Fruit fly (Drosophila melanogaster) whole organism, embryonic: ENCODE results near the gene pps.

Experiments used
- Atf-2 ChIP-seq: fragments of 200-800 bp; sonication (Bioruptor generic); optimal IDR thresholded peaks from 2 replicates; lab custom pipeline; 2016; ENCODE audit warnings: missing biosample characterization, missing genetic modification characterization
- B-H1 ChIP-seq: fragments of 200-800 bp; sonication (Bioruptor generic); IDR thresholded peaks from 3 replicates; pipeline ENCODE4 v1.3.6; 2022; ENCODE audit warnings: missing biosample characterization, missing genetic modification characterization
- CG12236 ChIP-seq: fragments of 200-800 bp; sonication (Bioruptor generic); optimal IDR thresholded peaks from 2 replicates; lab custom pipeline; 2016; ENCODE audit warnings: missing biosample characterization, missing genetic modification characterization
- CG13123 ChIP-seq: fragments of 200-800 bp; sonication (Bioruptor generic); optimal IDR thresholded peaks from 2 replicates; lab custom pipeline; 2016; ENCODE audit warnings: missing biosample characterization, missing genetic modification characterization
- CG14860 ChIP-seq: fragments of 200-800 bp; sonication (Bioruptor generic); IDR thresholded peaks from 3 replicates; pipeline ENCODE4 v1.3.6; 2022; ENCODE audit warnings: missing biosample characterization, missing genetic modification characterization; ENCODE audit not compliant: partially characterized antibody
- CG1603 ChIP-seq: fragments of 200-800 bp; sonication (Bioruptor generic); optimal IDR thresholded peaks from 2 replicates; lab custom pipeline; 2019; ENCODE audit warnings: missing biosample characterization, mild to moderate bottlenecking, missing genetic modification characterization, moderate library complexity
- CG17186 ChIP-seq: fragments of 200-800 bp; sonication (Bioruptor generic); optimal IDR thresholded peaks from 3 replicates; lab custom pipeline; 2017; ENCODE audit warnings: missing biosample characterization, missing genetic modification reagents, missing genetic modification characterization
- CG2116 ChIP-seq: fragments of 200-800 bp; sonication (Bioruptor generic); optimal IDR thresholded peaks from 3 replicates; lab custom pipeline; 2018; ENCODE audit warnings: missing biosample characterization, mild to moderate bottlenecking, missing genetic modification characterization
- CG2129 ChIP-seq: fragments of 200-800 bp; sonication (Bioruptor generic); IDR thresholded peaks from 2 replicates; pipeline ENCODE4 v1.3.6; 2022; ENCODE audit warnings: missing biosample characterization, missing genetic modification characterization; ENCODE audit not compliant: partially characterized antibody
- CG33557 ChIP-seq: fragments of 200-800 bp; sonication (Bioruptor generic); optimal IDR thresholded peaks from 2 replicates; lab custom pipeline; 2019; ENCODE audit warnings: missing biosample characterization, mild to moderate bottlenecking, missing genetic modification characterization, moderate library complexity
- CG3995 ChIP-seq: fragments of 200-800 bp; sonication (Bioruptor generic); optimal IDR thresholded peaks from 3 replicates; lab custom pipeline; 2016; ENCODE audit warnings: missing biosample characterization, missing genetic modification characterization
- CG4820 ChIP-seq: fragments of 200-800 bp; sonication (Bioruptor generic); optimal IDR thresholded peaks from 3 replicates; lab custom pipeline; 2016; ENCODE audit warnings: missing biosample characterization, missing genetic modification characterization
- CG6689 ChIP-seq: fragments of 200-800 bp; sonication (Bioruptor generic); IDR thresholded peaks from 2 replicates; pipeline ENCODE4 v1.3.6; 2022; ENCODE audit warnings: missing biosample characterization, missing genetic modification characterization
- CG7928 ChIP-seq: fragments of 200-800 bp; sonication (Bioruptor generic); optimal IDR thresholded peaks from 2 replicates; lab custom pipeline; 2017; ENCODE audit warnings: missing biosample characterization, mild to moderate bottlenecking, missing genetic modification characterization
- CG7963 ChIP-seq: fragments of 200-800 bp; sonication (Bioruptor generic); IDR thresholded peaks from 3 replicates; pipeline ENCODE4 v1.3.6; 2022; ENCODE audit warnings: missing biosample characterization, missing genetic modification characterization; ENCODE audit not compliant: partially characterized antibody
- CG9437 ChIP-seq: fragments of 200-800 bp; sonication (Bioruptor generic); optimal IDR thresholded peaks from 2 replicates; lab custom pipeline; 2018; ENCODE audit warnings: missing biosample characterization, mild to moderate bottlenecking, missing genetic modification characterization
- CG9727 ChIP-seq: fragments of 200-800 bp; sonication (Bioruptor generic); optimal IDR thresholded peaks from 3 replicates; lab custom pipeline; 2017; ENCODE audit warnings: missing biosample characterization, mild to moderate bottlenecking, missing genetic modification characterization
- CTCF ChIP-seq: fragments of 200-800 bp; sonication (Bioruptor generic); optimal IDR thresholded peaks from 2 replicates; lab custom pipeline; 2017; ENCODE audit warnings: missing biosample characterization, mild to moderate bottlenecking, missing genetic modification characterization, moderate library complexity
- Dad ChIP-seq: fragments of 200-800 bp; sonication (Bioruptor generic); optimal IDR thresholded peaks from 3 replicates; lab custom pipeline; 2016; ENCODE audit warnings: missing biosample characterization, missing genetic modification characterization
- Dll ChIP-seq: fragments of 200-800 bp; sonication (Bioruptor generic); IDR thresholded peaks from 4 replicates; pipeline ENCODE4 v1.3.6; 2022; ENCODE audit warnings: missing biosample characterization, missing genetic modification characterization; ENCODE audit not compliant: partially characterized antibody
- Dref ChIP-seq: fragments of 200-800 bp; sonication (Bioruptor generic); IDR thresholded peaks from 2 replicates; pipeline ENCODE4 v1.3.6; 2022; ENCODE audit warnings: missing biosample characterization, missing genetic modification characterization
- Hr78 ChIP-seq, 2 experiments: fragments of 200-800 bp in 1 of 2; fragments of >200 bp in 1 of 2; sonication (Bioruptor generic) in 1 of 2; optimal IDR thresholded peaks; 2 replicates each; lab custom pipeline; 2017 to 2019; ENCODE audit warnings: missing biosample characterization in 2 of 2, missing genetic modification characterization in 2 of 2, mild to moderate bottlenecking in 1 of 2, moderate library complexity in 1 of 2
- Hsf ChIP-seq: fragments of 200-800 bp; sonication (Bioruptor generic); optimal IDR thresholded peaks from 3 replicates; lab custom pipeline; 2016; ENCODE audit warnings: missing biosample characterization, missing genetic modification characterization
- NfI ChIP-seq: fragments of 200-800 bp; sonication (Bioruptor generic); optimal IDR thresholded peaks from 3 replicates; lab custom pipeline; 2018; ENCODE audit warnings: missing biosample characterization, mild to moderate bottlenecking, missing genetic modification characterization, moderate library complexity
- Opbp ChIP-seq: fragments of 200-800 bp; sonication (Bioruptor generic); IDR thresholded peaks from 3 replicates; pipeline ENCODE4 v1.3.6; 2022; ENCODE audit warnings: missing biosample characterization, missing genetic modification characterization; ENCODE audit not compliant: partially characterized antibody
- Stat92E ChIP-seq, 3 experiments: fragments of >200 bp in 2 of 3; fragments of 200-800 bp in 1 of 3; sonication (Bioruptor generic) in 1 of 3; optimal IDR thresholded peaks; 2 replicates each; lab custom pipeline; 2017 to 2019; ENCODE audit warnings: missing biosample characterization in 3 of 3, missing genetic modification characterization in 3 of 3, mild to moderate bottlenecking in 1 of 3, moderate library complexity in 1 of 3
- TFAM ChIP-seq: fragments of 200-800 bp; sonication (Bioruptor generic); optimal IDR thresholded peaks from 2 replicates; lab custom pipeline; 2017; ENCODE audit warnings: missing biosample characterization, missing genetic modification characterization, inconsistent platforms
- Tbp ChIP-seq: fragments of >200 bp; optimal IDR thresholded peaks from 2 replicates; lab custom pipeline; 2018; ENCODE audit warnings: missing biosample characterization, missing genetic modification characterization
- YL-1 ChIP-seq: fragments of 200-800 bp; sonication (Bioruptor generic); optimal IDR thresholded peaks from 3 replicates; lab custom pipeline; 2017; ENCODE audit warnings: missing biosample characterization, mild to moderate bottlenecking, missing genetic modification characterization
- amos ChIP-seq: fragments of 200-800 bp; sonication (Bioruptor generic); IDR thresholded peaks from 2 replicates; pipeline ENCODE4 v1.3.6; 2022; ENCODE audit warnings: missing biosample characterization, missing genetic modification characterization; ENCODE audit not compliant: partially characterized antibody
- ato ChIP-seq: fragments of 200-800 bp; sonication (Bioruptor generic); IDR thresholded peaks from 2 replicates; pipeline ENCODE4 v1.3.6; 2022; ENCODE audit warnings: missing biosample characterization, missing genetic modification characterization; ENCODE audit not compliant: partially characterized antibody
- chinmo ChIP-seq: fragments of 200-800 bp; sonication (Bioruptor generic); IDR thresholded peaks from 4 replicates; pipeline ENCODE4 v1.3.6; 2022; ENCODE audit warnings: missing biosample characterization, missing genetic modification characterization; ENCODE audit not compliant: partially characterized antibody
- crc ChIP-seq: fragments of 200-800 bp; sonication (Bioruptor generic); optimal IDR thresholded peaks from 2 replicates; lab custom pipeline; 2016; ENCODE audit warnings: missing biosample characterization, missing genetic modification characterization
- fd3F ChIP-seq: fragments of 200-800 bp; sonication (Bioruptor generic); optimal IDR thresholded peaks from 2 replicates; lab custom pipeline; 2018; ENCODE audit warnings: missing biosample characterization, mild to moderate bottlenecking, missing genetic modification characterization, moderate library complexity
- gfzf ChIP-seq: fragments of 200-800 bp; sonication (Bioruptor generic); optimal IDR thresholded peaks from 2 replicates; lab custom pipeline; 2016; ENCODE audit warnings: missing biosample characterization, mild to moderate bottlenecking, missing genetic modification characterization, moderate library complexity
- gro ChIP-seq: fragments of 200-800 bp; sonication (Bioruptor generic); optimal IDR thresholded peaks from 2 replicates; lab custom pipeline; 2016; ENCODE audit warnings: missing biosample characterization, missing genetic modification characterization
- lab ChIP-seq: fragments of 200-800 bp; sonication (Bioruptor generic); optimal IDR thresholded peaks from 3 replicates; lab custom pipeline; 2017; ENCODE audit warnings: missing biosample characterization, missing genetic modification characterization, mild to moderate bottlenecking, moderate library complexity, missing genetic modification reagents
- phol ChIP-seq: fragments of 200-800 bp; sonication (Bioruptor generic); optimal IDR thresholded peaks from 3 replicates; lab custom pipeline; 2018; ENCODE audit warnings: missing biosample characterization, mild to moderate bottlenecking, missing genetic modification characterization, moderate library complexity
- pzg ChIP-seq: fragments of 200-800 bp; sonication (Bioruptor generic); optimal IDR thresholded peaks from 3 replicates; lab custom pipeline; 2018; ENCODE audit warnings: missing biosample characterization, mild to moderate bottlenecking, missing genetic modification characterization, moderate library complexity
- row ChIP-seq: fragments of 200-800 bp; sonication (Bioruptor generic); IDR thresholded peaks from 3 replicates; pipeline ENCODE4 v1.3.6; 2022; ENCODE audit warnings: missing biosample characterization, missing genetic modification characterization
- sim ChIP-seq: fragments of 200-800 bp; sonication (Bioruptor generic); IDR thresholded peaks from 2 replicates; pipeline ENCODE4 v1.3.6; 2022; ENCODE audit warnings: missing biosample characterization, missing genetic modification characterization
- sima ChIP-seq: fragments of 200-800 bp; sonication (Bioruptor generic); optimal IDR thresholded peaks from 2 replicates; lab custom pipeline; 2016; ENCODE audit warnings: missing biosample characterization, missing genetic modification characterization
- slbo ChIP-seq: fragments of 200-800 bp; sonication (Bioruptor generic); IDR thresholded peaks from 2 replicates; pipeline ENCODE4 v1.3.6; 2022; ENCODE audit warnings: missing biosample characterization, missing genetic modification characterization
- sqz ChIP-seq: fragments of 200-800 bp; sonication (Bioruptor generic); optimal IDR thresholded peaks from 3 replicates; lab custom pipeline; 2018; ENCODE audit warnings: missing biosample characterization, mild to moderate bottlenecking, missing genetic modification characterization
- sug ChIP-seq: fragments of 200-800 bp; optimal IDR thresholded peaks from 2 replicates; lab custom pipeline; 2019; ENCODE audit warnings: missing biosample characterization, mild to moderate bottlenecking, missing genetic modification characterization, moderate library complexity
- tap ChIP-seq: fragments of 200-800 bp; optimal IDR thresholded peaks from 3 replicates; lab custom pipeline; 2019; ENCODE audit warnings: missing biosample characterization, mild to moderate bottlenecking, missing genetic modification characterization, moderate library complexity
- tio ChIP-seq: fragments of 200-800 bp; sonication (Bioruptor generic); optimal IDR thresholded peaks from 2 replicates; lab custom pipeline; 2017; ENCODE audit warnings: missing biosample characterization, missing genetic modification characterization, inconsistent platforms
- tna ChIP-seq: fragments of 200-800 bp; sonication (Bioruptor generic); IDR thresholded peaks from 2 replicates; pipeline ENCODE4 v1.3.6; 2022; ENCODE audit warnings: missing biosample characterization, missing genetic modification characterization; ENCODE audit not compliant: partially characterized antibody
- yki ChIP-seq: fragments of >200 bp; optimal IDR thresholded peaks from 3 replicates; lab custom pipeline; 2018

The pps gene

dm6 chr3R:12439401-12440143 lies 25.9 kb downstream of the pps start, which contains the start of gene Desat1 (continued):
- TF ChIP-seq CG33557 (GFP tag; lab: Kevin White, UChicago), result peak; percentile 23
- no peak for TF ChIP-seq CG12236 (GFP tag; lab: Kevin White, UChicago)
- peak; percentile 9 for TF ChIP-seq phol (tag; lab: Kevin White, UChicago)
- TF ChIP-seq CG13123 (GFP tag; lab: Kevin White, UChicago), result no peak
- TF ChIP-seq amos (GFP tag; lab: Robert Waterston, UW), result peak; percentile 93; the same call in 1 of the 2 replicates
- no peak for TF ChIP-seq NfI (GFP tag; lab: Kevin White, UChicago)
- peak; percentile 63 for TF ChIP-seq pzg
- TF ChIP-seq TFAM (GFP tag; lab: Kevin White, UChicago), result no peak
- no peak for TF ChIP-seq tio (GFP tag; lab: Kevin White, UChicago)
- TF ChIP-seq tap (tag; lab: Kevin White, UChicago), result no peak
- TF ChIP-seq crc (GFP tag; lab: Kevin White, UChicago), result no peak
- peak; percentile 81 for TF ChIP-seq CG14860 (GFP tag; lab: Robert Waterston, UW)
- peak; percentile 22 for TF ChIP-seq sug (tag; lab: Kevin White, UChicago)
- TF ChIP-seq CG17186 (GFP tag; lab: Kevin White, UChicago), result peak; percentile 12
- TF ChIP-seq YL-1 (GFP tag; lab: Kevin White, UChicago), result peak; percentile 55
- peak in 1 of 3 experiments; percentile 41 for TF ChIP-seq Stat92E (GFP tag; optimal IDR thresholded peaks at IDR 0.05; lab: Kevin White, UChicago)
- peak; percentile 60 for TF ChIP-seq row (GFP tag; lab: Robert Waterston, UW)
- TF ChIP-seq B-H1 (GFP tag; lab: Robert Waterston, UW), result no peak
- no peak for TF ChIP-seq CG6689
- peak; percentile 14 for TF ChIP-seq CTCF (GFP tag; lab: Kevin White, UChicago)
- TF ChIP-seq Tbp (GFP tag; lab: Kevin White, UChicago), result no peak
- no peak for TF ChIP-seq sqz (GFP tag; lab: Kevin White, UChicago)
- TF ChIP-seq CG9437 (GFP tag; lab: Kevin White, UChicago), result no peak
- no peak for TF ChIP-seq Dad (GFP tag; lab: Kevin White, UChicago)
- TF ChIP-seq CG9727 (GFP tag; lab: Kevin White, UChicago), result no peak
- peak; percentile 84 for TF ChIP-seq Dref (GFP tag; lab: Robert Waterston, UW)
- TF ChIP-seq Atf-2 (GFP tag; lab: Kevin White, UChicago), result no peak
- TF ChIP-seq CG1603 (tag; lab: Kevin White, UChicago), result peak; percentile 27
- peak; percentile 81 for TF ChIP-seq tna (GFP tag; lab: Robert Waterston, UW)
- no peak for TF ChIP-seq fd3F (GFP tag; lab: Kevin White, UChicago)
- TF ChIP-seq gfzf (GFP tag; lab: Kevin White, UChicago), result peak; percentile 34
- no peak for TF ChIP-seq CG4820 (GFP tag; lab: Kevin White, UChicago)
- peak in 1 of 2 experiments; percentile 41 for TF ChIP-seq Hr78 (GFP tag; optimal IDR thresholded peaks at IDR 0.05; lab: Kevin White, UChicago)
- peak; percentile 88 for TF ChIP-seq CG7963 (GFP tag; lab: Robert Waterston, UW)
- peak; percentile 93 for TF ChIP-seq Dll (GFP tag; lab: Robert Waterston, UW)
- TF ChIP-seq sim, result no peak
- no peak for TF ChIP-seq yki
- no peak for TF ChIP-seq lab (GFP tag; lab: Kevin White, UChicago)
- peak; percentile 89; the same call in 3 of the 4 replicates for TF ChIP-seq chinmo (GFP tag; lab: Robert Waterston, UW)
- no peak for TF ChIP-seq sima (GFP tag; lab: Kevin White, UChicago)
- TF ChIP-seq slbo, result no peak
- peak; percentile 6 for TF ChIP-seq gro (GFP tag; lab: Kevin White, UChicago)
- peak; percentile 87 for TF ChIP-seq CG2116
- TF ChIP-seq Hsf (GFP tag; lab: Kevin White, UChicago), result no peak
- TF ChIP-seq CG3995 (GFP tag; lab: Kevin White, UChicago), result peak; percentile 19
- peak; percentile 72 for TF ChIP-seq CG2129 (GFP tag; lab: Robert Waterston, UW)
- peak; percentile 86 for TF ChIP-seq ato (GFP tag; lab: Robert Waterston, UW)
- TF ChIP-seq Opbp (GFP tag; lab: Robert Waterston, UW), result peak; percentile 93
- no peak for TF ChIP-seq CG7928 (GFP tag; lab: Kevin White, UChicago)
